Fruit fly (Drosophila melanogaster) whole organism, adult: ENCODE results near the gene CG5225.

Source experiments
- CG11617 ChIP-seq: fragments of 200-800 bp; sonication (Bioruptor generic); optimal IDR thresholded peaks from 2 replicates; lab custom pipeline; 2017; ENCODE audit warnings: mild to moderate bottlenecking, missing biosample characterization, missing genetic modification reagents, missing genetic modification characterization
- CG12768 ChIP-seq: fragments of 200-800 bp; sonication (Bioruptor generic); optimal IDR thresholded peaks from 2 replicates; lab custom pipeline; 2017; ENCODE audit warnings: missing biosample characterization, missing genetic modification characterization, mild to moderate bottlenecking, moderate library complexity, missing genetic modification reagents
- CG14711 ChIP-seq: fragments of 200-800 bp; sonication (Bioruptor generic); optimal IDR thresholded peaks from 2 replicates; lab custom pipeline; 2018; ENCODE audit warnings: missing biosample characterization, mild to moderate bottlenecking, missing genetic modification characterization, moderate library complexity
- CG1620 ChIP-seq: fragments of 200-800 bp; sonication (Bioruptor generic); optimal IDR thresholded peaks from 2 replicates; lab custom pipeline; 2016; ENCODE audit warnings: missing biosample characterization, missing genetic modification characterization
- CG33017 ChIP-seq: fragments of 200-800 bp; sonication (Bioruptor generic); optimal IDR thresholded peaks from 2 replicates; lab custom pipeline; 2018; ENCODE audit warnings: missing biosample characterization, mild to moderate bottlenecking, missing genetic modification characterization, moderate library complexity
- CG5204 ChIP-seq: fragments of 200-800 bp; sonication (Bioruptor generic); optimal IDR thresholded peaks from 2 replicates; lab custom pipeline; 2016; ENCODE audit warnings: missing biosample characterization, missing genetic modification characterization
- CG7045 ChIP-seq: fragments of 200-800 bp; sonication (Bioruptor generic); optimal IDR thresholded peaks from 2 replicates; lab custom pipeline; 2017; ENCODE audit warnings: missing biosample characterization, mild to moderate bottlenecking, missing genetic modification characterization
- CG7101 ChIP-seq: fragments of 200-800 bp; sonication (Bioruptor generic); optimal IDR thresholded peaks from 2 replicates; lab custom pipeline; 2018; ENCODE audit warnings: missing biosample characterization, mild to moderate bottlenecking, missing genetic modification characterization, moderate library complexity
- Clk ChIP-seq: fragments of 200-800 bp; sonication (Bioruptor generic); optimal IDR thresholded peaks from 2 replicates; lab custom pipeline; 2017; ENCODE audit warnings: missing biosample characterization, missing genetic modification characterization
- Crg-1 ChIP-seq: fragments of 200-800 bp; sonication (Bioruptor generic); optimal IDR thresholded peaks from 2 replicates; lab custom pipeline; 2016; ENCODE audit warnings: missing biosample characterization, missing genetic modification characterization
- Hr96 ChIP-seq: fragments of 200-800 bp; sonication (Bioruptor generic); optimal IDR thresholded peaks from 2 replicates; lab custom pipeline; 2016; ENCODE audit warnings: missing biosample characterization, missing genetic modification characterization
- Mnt ChIP-seq: fragments of 200-800 bp; sonication (Bioruptor generic); optimal IDR thresholded peaks from 2 replicates; lab custom pipeline; 2016; ENCODE audit warnings: missing biosample characterization, mild to moderate bottlenecking, missing genetic modification characterization
- bab1 ChIP-seq: fragments of 200-800 bp; sonication (Bioruptor generic); optimal IDR thresholded peaks from 3 replicates; lab custom pipeline; 2019; ENCODE audit warnings: missing biosample characterization, mild to moderate bottlenecking, missing genetic modification characterization, moderate library complexity
- cic ChIP-seq: fragments of 200-800 bp; sonication (Bioruptor generic); optimal IDR thresholded peaks from 2 replicates; lab custom pipeline; 2017; ENCODE audit warnings: missing biosample characterization, mild to moderate bottlenecking, missing genetic modification characterization, moderate library complexity
- cnc ChIP-seq, 2 experiments: fragments of >200 bp; optimal IDR thresholded peaks; 2 replicates each; lab custom pipeline; 2017
- kay ChIP-seq: fragments of 200-800 bp; sonication (Bioruptor generic); peaks from one replicate; lab custom pipeline; 2016; ENCODE audit warnings: missing biosample characterization, missing genetic modification characterization, borderline replicate concordance
- ovo ChIP-seq: fragments of 200-800 bp; sonication (Bioruptor generic); optimal IDR thresholded peaks from 2 replicates; lab custom pipeline; 2016; ENCODE audit warnings: missing biosample characterization, missing genetic modification characterization
- pad ChIP-seq: fragments of 200-800 bp; sonication (Bioruptor generic); optimal IDR thresholded peaks from 3 replicates; lab custom pipeline; 2017; ENCODE audit warnings: missing biosample characterization, missing genetic modification characterization, mild to moderate bottlenecking, moderate library complexity, missing genetic modification reagents
- tj ChIP-seq: fragments of 200-800 bp; sonication (Bioruptor generic); optimal IDR thresholded peaks from 3 replicates; lab custom pipeline; 2017; ENCODE audit warnings: missing biosample characterization, mild to moderate bottlenecking, missing genetic modification characterization, moderate library complexity
- toe ChIP-seq: fragments of 200-800 bp; sonication (Bioruptor generic); optimal IDR thresholded peaks from 2 replicates; lab custom pipeline; 2016; ENCODE audit warnings: missing biosample characterization, missing genetic modification characterization

CG5225 gene

DNA sequence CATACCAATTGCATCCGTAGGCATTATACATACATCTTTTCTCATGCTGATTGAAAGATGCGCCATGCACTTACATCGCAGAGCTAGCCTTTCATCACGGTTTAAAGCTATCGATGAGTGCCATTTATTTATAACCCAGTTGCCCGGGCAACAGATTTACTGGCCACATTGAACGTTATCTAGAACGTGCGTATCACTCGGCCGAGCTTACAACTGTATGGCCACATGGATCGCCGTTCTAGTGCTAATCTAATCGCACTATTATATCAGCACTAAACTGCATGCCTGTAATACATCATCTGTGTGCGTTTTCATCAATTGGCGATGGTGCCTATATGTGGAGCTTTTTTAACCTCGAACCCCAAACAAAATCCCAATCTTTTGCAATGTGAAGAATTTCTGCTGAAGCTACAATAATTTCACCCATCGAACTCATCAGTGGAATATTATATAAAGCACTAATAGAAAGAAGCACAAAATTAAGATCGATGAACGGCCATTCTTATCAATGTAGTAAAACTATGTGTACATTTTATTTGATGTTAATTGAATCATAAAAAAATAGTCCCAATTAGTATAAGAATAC lies 32.4 kb downstream of the CG5225 start:
- TF ChIP-seq ovo (GFP tag; lab: Kevin White, UChicago) (no peak), cic (GFP tag; lab: Kevin White, UChicago) (peak; percentile 85), CG7045 (GFP tag; lab: Kevin White, UChicago) (no peak), Mnt (peak; percentile 64)

DNA sequence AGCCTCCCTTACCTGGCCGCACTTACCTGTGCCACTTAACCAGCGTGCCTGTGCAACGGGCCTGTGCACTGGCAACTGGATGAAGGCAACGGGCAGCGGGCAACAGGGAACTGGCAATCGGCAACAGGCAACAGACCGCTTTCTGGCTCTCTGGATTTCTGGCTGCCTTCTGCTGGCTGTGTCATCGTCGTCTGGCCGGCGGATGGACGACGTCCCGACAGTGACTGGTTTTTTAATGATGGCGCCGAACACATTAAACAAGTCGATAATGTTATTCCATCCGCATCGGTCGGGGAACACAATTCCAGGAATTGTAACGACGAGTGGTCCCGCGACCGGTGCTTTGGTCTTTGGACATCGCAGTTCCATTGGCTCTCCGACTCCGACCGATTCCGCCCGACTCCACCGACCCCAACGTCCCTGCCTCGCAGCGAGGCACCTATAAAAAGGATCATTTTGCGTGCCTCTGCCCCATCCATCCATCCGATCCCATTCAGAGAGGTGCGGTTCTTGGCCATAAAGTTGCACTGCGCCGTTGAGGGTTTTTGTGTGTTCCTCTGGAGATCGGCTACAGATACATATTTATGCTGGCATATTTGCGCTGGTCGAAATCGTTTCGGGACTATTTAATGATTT lies 33.4 kb downstream of the CG5225 start:
- no peak for TF ChIP-seq bab1 (GFP tag; lab: Kevin White, UChicago)
- TF ChIP-seq kay (GFP tag; lab: Kevin White, UChicago) = no peak
- no peak for TF ChIP-seq Hr96 (GFP tag; lab: Kevin White, UChicago)
- TF ChIP-seq pad (GFP tag; lab: Kevin White, UChicago) = no peak
- TF ChIP-seq cnc (optimal IDR thresholded peaks at IDR 0.05; lab: Kevin White, UChicago) = no peak
- TF ChIP-seq CG12768 = no peak
- TF ChIP-seq Crg-1 (GFP tag; lab: Kevin White, UChicago) = no peak
- no peak for TF ChIP-seq ovo (GFP tag; lab: Kevin White, UChicago)
- no peak for TF ChIP-seq CG5204 (GFP tag; lab: Kevin White, UChicago)
- no peak for TF ChIP-seq CG1620 (GFP tag; lab: Kevin White, UChicago)

DNA sequence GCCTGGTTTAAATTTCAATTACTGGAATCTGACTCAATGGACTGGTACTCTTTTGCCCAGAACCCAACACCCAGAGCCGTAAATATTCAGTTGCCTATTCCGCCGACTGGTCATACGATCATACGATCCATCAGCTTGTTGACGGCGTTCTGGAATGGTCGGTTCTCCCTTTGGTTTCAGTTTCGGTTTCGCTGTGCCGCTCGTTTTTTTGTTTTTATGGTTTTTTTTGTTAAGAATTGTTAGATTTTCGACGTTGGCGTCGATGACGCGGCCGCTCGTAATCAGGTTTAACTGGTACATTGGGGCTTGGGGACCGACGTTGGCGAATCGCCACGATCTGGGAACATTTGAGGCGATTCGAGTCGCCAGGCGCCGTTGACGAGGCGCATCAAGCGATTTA lies 34.2 kb downstream of the CG5225 start:
- no peak for TF ChIP-seq CG5204 (GFP tag; lab: Kevin White, UChicago)
- no peak for TF ChIP-seq CG7101 (tag; lab: Kevin White, UChicago)
- TF ChIP-seq tj (GFP tag; lab: Kevin White, UChicago) = peak; percentile 36
- TF ChIP-seq CG12768 = peak; percentile 14
- no peak for TF ChIP-seq bab1 (GFP tag; lab: Kevin White, UChicago)
- no peak for TF ChIP-seq Clk (GFP tag; lab: Kevin White, UChicago)

DNA sequence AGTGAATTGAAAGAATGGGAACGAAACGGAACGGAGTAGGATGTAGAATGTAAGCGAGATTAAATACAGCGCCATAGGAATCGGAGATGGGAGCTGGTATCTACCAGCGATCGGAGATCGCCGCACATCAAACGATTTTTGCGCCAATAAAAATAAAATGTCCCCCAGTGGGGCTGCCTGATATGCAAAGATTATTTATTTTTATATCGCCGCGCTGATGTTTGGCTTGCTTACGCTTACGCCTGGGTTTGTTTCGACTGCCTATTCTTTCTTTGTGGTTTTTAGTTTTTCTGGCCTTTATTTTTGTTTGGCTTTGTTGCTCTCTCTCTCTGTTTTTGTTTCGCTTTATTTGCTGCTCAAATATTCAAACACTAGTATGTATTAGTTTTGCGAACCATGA lies 35.3 kb downstream of the CG5225 start:
- TF ChIP-seq Mnt (no peak), CG12768 (no peak), Hr96 (GFP tag; lab: Kevin White, UChicago) (no peak), ovo (GFP tag; lab: Kevin White, UChicago) (no peak), cnc (optimal IDR thresholded peaks at IDR 0.05; lab: Kevin White, UChicago) (no peak), bab1 (GFP tag; lab: Kevin White, UChicago) (no peak), CG14711 (no peak), Crg-1 (GFP tag; lab: Kevin White, UChicago) (no peak), kay (GFP tag; lab: Kevin White, UChicago) (no peak), CG1620 (GFP tag; lab: Kevin White, UChicago) (no peak), tj (GFP tag; lab: Kevin White, UChicago) (no peak), CG33017 (no peak), Clk (GFP tag; lab: Kevin White, UChicago) (no peak), toe (GFP tag; lab: Kevin White, UChicago) (no peak), pad (GFP tag; lab: Kevin White, UChicago) (no peak), cic (GFP tag; lab: Kevin White, UChicago) (no peak)

dm6 chr3R:17065018-17065784 lies 36.7 kb downstream of the CG5225 start:
- TF ChIP-seq cnc (optimal IDR thresholded peaks at IDR 0.05; lab: Kevin White, UChicago) = no peak
- TF ChIP-seq toe (GFP tag; lab: Kevin White, UChicago) = peak; percentile 53
- peak; percentile 84 for TF ChIP-seq CG5204 (GFP tag; lab: Kevin White, UChicago)
- peak; percentile 74 for TF ChIP-seq Hr96 (GFP tag; lab: Kevin White, UChicago)
- peak; percentile 68 for TF ChIP-seq CG1620 (GFP tag; lab: Kevin White, UChicago)
- peak; percentile 88 for TF ChIP-seq tj (GFP tag; lab: Kevin White, UChicago)
- peak; percentile 87 for TF ChIP-seq CG14711
- TF ChIP-seq pad (GFP tag; lab: Kevin White, UChicago) = peak; percentile 76
- TF ChIP-seq kay (GFP tag; lab: Kevin White, UChicago) = peak; percentile 91
- peak; percentile 96 for TF ChIP-seq cic (GFP tag; lab: Kevin White, UChicago)
- peak; percentile 90 for TF ChIP-seq CG11617 (GFP tag; lab: Kevin White, UChicago)
- peak; percentile 94 for TF ChIP-seq CG12768
- peak; percentile 91 for TF ChIP-seq CG7045 (GFP tag; lab: Kevin White, UChicago)
- TF ChIP-seq Crg-1 (GFP tag; lab: Kevin White, UChicago) = peak; percentile 94
- peak; percentile 89 for TF ChIP-seq CG7101 (tag; lab: Kevin White, UChicago)
- peak; percentile 61 for TF ChIP-seq Clk (GFP tag; lab: Kevin White, UChicago)
- TF ChIP-seq bab1 (GFP tag; lab: Kevin White, UChicago) = peak; percentile 79
- TF ChIP-seq Mnt = peak; percentile 78
- peak; percentile 76 for TF ChIP-seq ovo (GFP tag; lab: Kevin White, UChicago)
- peak; percentile 87 for TF ChIP-seq CG33017

dm6 chr3R:17066077-17066476 lies 37.6 kb downstream of the CG5225 start:
- no peak for TF ChIP-seq cic (GFP tag; lab: Kevin White, UChicago)
- TF ChIP-seq kay (GFP tag; lab: Kevin White, UChicago) = peak; percentile 81
